Worm (Caenorhabditis elegans) whole organism, L1 larva: ENCODE results near the gene msp-50.
A peak's percentile ranks its signal among the peaks of the same experiment; 100 is the strongest.

Experiments
- C16A3.4 ChIP-seq: fragments of 150-350 bp; optimal IDR thresholded peaks from 2 replicates; lab custom pipeline; 2014; ENCODE audit warnings: missing biosample characterization, missing genetic modification characterization
- C34B4.2 ChIP-seq: sonication (generic microtip); optimal IDR thresholded peaks from 2 replicates; lab custom pipeline; 2017; ENCODE audit warnings: mild to moderate bottlenecking, missing genetic modification characterization, missing compliant biosample characterization
- F16B12.6 ChIP-seq: fragments of 150-350 bp; optimal IDR thresholded peaks from 2 replicates; lab custom pipeline; 2014; ENCODE audit warnings: missing biosample characterization, missing genetic modification characterization
- aha-1 ChIP-seq: fragments of 150-350 bp; optimal IDR thresholded peaks from 2 replicates; lab custom pipeline; 2014; ENCODE audit warnings: missing biosample characterization, missing genetic modification characterization
- alr-1 ChIP-seq: fragments of 200-800 bp; sonication (Bioruptor generic); optimal IDR thresholded peaks from 2 replicates; lab custom pipeline; 2018; ENCODE audit warnings: borderline replicate concordance, mild to moderate bottlenecking, missing genetic modification characterization, missing compliant biosample characterization
- blmp-1 ChIP-seq: fragments of 150-350 bp; optimal IDR thresholded peaks from 2 replicates; lab custom pipeline; 2014; ENCODE audit warnings: missing biosample characterization, missing genetic modification characterization
- ceh-63 ChIP-seq: fragments of 200-800 bp; sonication (Bioruptor generic); optimal IDR thresholded peaks from 2 replicates; lab custom pipeline; 2018; ENCODE audit warnings: mild to moderate bottlenecking, missing genetic modification characterization, missing compliant biosample characterization
- ceh-8 ChIP-seq: fragments of 200-800 bp; sonication (Bioruptor generic); optimal IDR thresholded peaks from 2 replicates; lab custom pipeline; 2018; ENCODE audit warnings: mild to moderate bottlenecking, missing genetic modification characterization, moderate library complexity, missing compliant biosample characterization
- ceh-82 ChIP-seq, 3 experiments: fragments of 150-350 bp in 1 of 3; sonication (generic microtip) in 2 of 3; optimal IDR thresholded peaks; 2 replicates each; lab custom pipeline; 2014 to 2017; ENCODE audit warnings: missing biosample characterization in 3 of 3, missing genetic modification characterization in 3 of 3
- dsc-1 ChIP-seq: sonication (generic microtip); optimal IDR thresholded peaks from 2 replicates; lab custom pipeline; 2016; ENCODE audit warnings: mild to moderate bottlenecking, missing genetic modification characterization, missing compliant biosample characterization
- elt-2 ChIP-seq: sonication (generic microtip); optimal IDR thresholded peaks from 2 replicates; lab custom pipeline; 2016; ENCODE audit warnings: missing genetic modification characterization, mild to moderate bottlenecking, inconsistent platforms, missing compliant biosample characterization, missing genetic modification reagents
- elt-3 ChIP-seq, 6 experiments: fragments of 150-350 bp in 1 of 6; sonication (generic microtip); optimal IDR thresholded peaks; 2 replicates each; lab custom pipeline; 2017 to 2018; ENCODE audit warnings: missing biosample characterization in 6 of 6, missing genetic modification characterization in 6 of 6, inconsistent platforms in 1 of 6
- fkh-10 ChIP-seq: sonication (generic microtip); optimal IDR thresholded peaks from 2 replicates; lab custom pipeline; 2017; ENCODE audit warnings: missing biosample characterization, missing genetic modification reagents, missing genetic modification characterization
- fkh-4 ChIP-seq: sonication (generic microtip); optimal IDR thresholded peaks from 2 replicates; lab custom pipeline; 2016; ENCODE audit warnings: missing compliant biosample characterization, missing genetic modification characterization, borderline replicate concordance
- fkh-8 ChIP-seq: sonication (generic microtip); optimal IDR thresholded peaks from 2 replicates; lab custom pipeline; 2016; ENCODE audit warnings: mild to moderate bottlenecking, missing genetic modification characterization, missing compliant biosample characterization
- grh-1 ChIP-seq: fragments of 200-800 bp; sonication (Bioruptor generic); IDR thresholded peaks from 2 replicates; pipeline ENCODE4 v1.3.6; 2022; ENCODE audit warnings: missing genetic modification reagents, missing genetic modification characterization, missing compliant biosample characterization
- hlh-17 ChIP-seq: fragments of 200-800 bp; sonication (Bioruptor generic); optimal IDR thresholded peaks from 2 replicates; lab custom pipeline; 2018; ENCODE audit warnings: missing genetic modification characterization, mild to moderate bottlenecking, missing compliant biosample characterization, moderate library complexity, borderline replicate concordance
- hlh-4 ChIP-seq: sonication (generic microtip); optimal IDR thresholded peaks from 2 replicates; lab custom pipeline; 2016; ENCODE audit warnings: mild to moderate bottlenecking, missing genetic modification characterization, missing compliant biosample characterization
- hpl-2 ChIP-seq: fragments of 150-350 bp; optimal IDR thresholded peaks from 2 replicates; lab custom pipeline; 2014; ENCODE audit warnings: missing biosample characterization, missing genetic modification reagents, missing genetic modification characterization
- irx-1 ChIP-seq: sonication (generic microtip); optimal IDR thresholded peaks from 2 replicates; lab custom pipeline; 2016; ENCODE audit warnings: missing genetic modification characterization, missing compliant biosample characterization
- lin-13 ChIP-seq: fragments of 150-350 bp; optimal IDR thresholded peaks from 2 replicates; lab custom pipeline; 2014; ENCODE audit warnings: missing biosample characterization, missing genetic modification reagents, missing genetic modification characterization
- lin-14 ChIP-seq: fragments of 200-800 bp; sonication (Bioruptor generic); optimal IDR thresholded peaks from 2 replicates; lab custom pipeline; 2018; ENCODE audit warnings: mild to moderate bottlenecking, missing genetic modification characterization, moderate library complexity, missing compliant biosample characterization
- lin-15B ChIP-seq: fragments of 150-350 bp; sonication (generic microtip); optimal IDR thresholded peaks from 3 replicates; lab custom pipeline; 2014; ENCODE audit warnings: missing biosample characterization, missing genetic modification characterization
- lin-35 ChIP-seq, 2 experiments: fragments of 150-350 bp; optimal IDR thresholded peaks; 2 replicates each; lab custom pipeline; 2014; ENCODE audit warnings: missing biosample characterization in 2 of 2, missing genetic modification characterization in 2 of 2, missing genetic modification reagents in 2 of 2
- lir-3 ChIP-seq: sonication (generic microtip); optimal IDR thresholded peaks from 2 replicates; lab custom pipeline; 2016; ENCODE audit warnings: mild to moderate bottlenecking, missing genetic modification characterization, moderate library complexity, missing compliant biosample characterization; ENCODE audit not compliant: poor library complexity
- lsy-2 ChIP-seq, 2 experiments: fragments of 150-350 bp; optimal IDR thresholded peaks; 2 replicates each; lab custom pipeline; 2014; ENCODE audit warnings: missing biosample characterization in 2 of 2, missing genetic modification characterization in 2 of 2
- mab-9 ChIP-seq: fragments of 200-800 bp; sonication (Bioruptor generic); IDR thresholded peaks from 2 replicates; pipeline ENCODE4 v1.3.6; 2022; ENCODE audit warnings: missing genetic modification reagents, missing genetic modification characterization, missing compliant biosample characterization
- mdl-1 ChIP-seq, 2 experiments: fragments of 150-350 bp; optimal IDR thresholded peaks; 2 replicates each; lab custom pipeline; 2014 to 2017; ENCODE audit warnings: missing biosample characterization in 2 of 2, missing genetic modification characterization in 2 of 2, inconsistent platforms in 1 of 2
- mef-2 ChIP-seq: fragments of 150-350 bp; optimal IDR thresholded peaks from 2 replicates; lab custom pipeline; 2014; ENCODE audit warnings: missing biosample characterization, missing genetic modification characterization
- nhr-11 ChIP-seq: fragments of 150-350 bp; optimal IDR thresholded peaks from 2 replicates; lab custom pipeline; 2014; ENCODE audit warnings: missing biosample characterization, missing genetic modification characterization
- nhr-12 ChIP-seq: sonication (generic microtip); optimal IDR thresholded peaks from 2 replicates; lab custom pipeline; 2017; ENCODE audit warnings: missing biosample characterization, missing genetic modification characterization
- nhr-20 ChIP-seq: sonication (generic microtip); optimal IDR thresholded peaks from 2 replicates; lab custom pipeline; 2016; ENCODE audit warnings: mild to moderate bottlenecking, missing genetic modification characterization, missing compliant biosample characterization
- nhr-237 ChIP-seq: fragments of 150-350 bp; optimal IDR thresholded peaks from 2 replicates; lab custom pipeline; 2014; ENCODE audit warnings: missing biosample characterization, missing genetic modification characterization
- nhr-28 ChIP-seq: fragments of 150-350 bp; optimal IDR thresholded peaks from 2 replicates; lab custom pipeline; 2014; ENCODE audit warnings: missing biosample characterization, missing genetic modification characterization
- nhr-47 ChIP-seq: sonication (generic microtip); optimal IDR thresholded peaks from 2 replicates; lab custom pipeline; 2016; ENCODE audit warnings: mild to moderate bottlenecking, missing genetic modification characterization, moderate library complexity, missing compliant biosample characterization
- nhr-76 ChIP-seq: sonication (generic microtip); optimal IDR thresholded peaks from 2 replicates; lab custom pipeline; 2017; ENCODE audit warnings: missing biosample characterization, missing genetic modification characterization
- nhr-77 ChIP-seq: fragments of 150-350 bp; optimal IDR thresholded peaks from 2 replicates; lab custom pipeline; 2014; ENCODE audit warnings: missing biosample characterization, missing genetic modification characterization
- nhr-84 ChIP-seq: sonication (generic microtip); optimal IDR thresholded peaks from 2 replicates; lab custom pipeline; 2017; ENCODE audit warnings: missing biosample characterization, missing genetic modification characterization
- nhr-85 ChIP-seq: sonication (generic microtip); peaks from one replicate; lab custom pipeline; 2016; ENCODE audit warnings: missing genetic modification characterization, inconsistent platforms, missing compliant biosample characterization
- pag-3 ChIP-seq: sonication (generic microtip); optimal IDR thresholded peaks from 2 replicates; lab custom pipeline; 2017; ENCODE audit warnings: missing genetic modification characterization, mild to moderate bottlenecking, missing compliant biosample characterization, antibody characterized with exemption, borderline replicate concordance; ENCODE audit not compliant: insufficient read depth
- pax-3 ChIP-seq: fragments of 200-800 bp; sonication (Bioruptor generic); optimal IDR thresholded peaks from 2 replicates; lab custom pipeline; 2018; ENCODE audit warnings: mild to moderate bottlenecking, missing genetic modification characterization, moderate library complexity, missing compliant biosample characterization
- skn-1 ChIP-seq: fragments of 150-350 bp; optimal IDR thresholded peaks from 2 replicates; lab custom pipeline; 2014; ENCODE audit warnings: missing biosample characterization, missing genetic modification characterization
- snu-23 ChIP-seq: sonication (generic microtip); optimal IDR thresholded peaks from 2 replicates; lab custom pipeline; 2016; ENCODE audit warnings: missing genetic modification characterization, missing compliant biosample characterization
- sptf-1 ChIP-seq: fragments of 150-350 bp; optimal IDR thresholded peaks from 2 replicates; lab custom pipeline; 2014; ENCODE audit warnings: missing biosample characterization, missing genetic modification characterization
- sup-37 ChIP-seq: fragments of 200-800 bp; sonication (Bioruptor generic); optimal IDR thresholded peaks from 2 replicates; lab custom pipeline; 2018; ENCODE audit warnings: mild to moderate bottlenecking, missing genetic modification characterization, missing compliant biosample characterization
- tbx-2 ChIP-seq: sonication (generic microtip); optimal IDR thresholded peaks from 2 replicates; lab custom pipeline; 2016; ENCODE audit warnings: missing genetic modification characterization, missing compliant biosample characterization
- unc-130 ChIP-seq: fragments of 150-350 bp; optimal IDR thresholded peaks from 2 replicates; lab custom pipeline; 2017; ENCODE audit warnings: missing biosample characterization, missing genetic modification characterization, inconsistent platforms
- unc-62 ChIP-seq: fragments of 150-350 bp; optimal IDR thresholded peaks from 2 replicates; lab custom pipeline; 2014; ENCODE audit warnings: missing biosample characterization, missing genetic modification reagents, missing genetic modification characterization
- unc-86 ChIP-seq: sonication (generic microtip); optimal IDR thresholded peaks from 2 replicates; lab custom pipeline; 2016; ENCODE audit warnings: missing genetic modification characterization, missing compliant biosample characterization
- vab-15 ChIP-seq: sonication (generic microtip); optimal IDR thresholded peaks from 2 replicates; lab custom pipeline; 2017; ENCODE audit warnings: missing genotype, mild to moderate bottlenecking, missing genetic modification characterization, missing compliant biosample characterization
- xbp-1 ChIP-seq: sonication (generic microtip); optimal IDR thresholded peaks from 2 replicates; lab custom pipeline; 2016; ENCODE audit warnings: missing genetic modification characterization, missing compliant biosample characterization
- zip-4 ChIP-seq: fragments of 200-800 bp; sonication (Bioruptor generic); optimal IDR thresholded peaks from 2 replicates; lab custom pipeline; 2018; ENCODE audit warnings: mild to moderate bottlenecking, missing genetic modification characterization, moderate library complexity, missing compliant biosample characterization
- ztf-11 ChIP-seq, 2 experiments: sonication (generic microtip); optimal IDR thresholded peaks; 2 replicates each; lab custom pipeline; 2016 to 2017; ENCODE audit warnings: missing genetic modification characterization in 2 of 2, missing biosample characterization in 1 of 2, missing compliant biosample characterization in 1 of 2

msp-50 gene

ce11 chrII:5237699-5238098, 38.1 kb downstream of the msp-50 start (continued):
- peak; percentile 13 for TF ChIP-seq skn-1
- no peak for TF ChIP-seq C16A3.4 (tag; lab: Kevin White, UChicago)
- TF ChIP-seq nhr-85 = no peak
- TF ChIP-seq pag-3 (tag; lab: Kevin White, UChicago) = no peak
- no peak for TF ChIP-seq vab-15 (tag; lab: Kevin White, UChicago)
- TF ChIP-seq tbx-2 (tag; lab: Kevin White, UChicago) = no peak
- TF ChIP-seq ceh-82 (tag; optimal IDR thresholded peaks at IDR 0.05; lab: Kevin White, UChicago) = no peak
- TF ChIP-seq hlh-4 (tag; lab: Kevin White, UChicago) = no peak
- no peak for TF ChIP-seq dsc-1 (tag; lab: Kevin White, UChicago)
- no peak for TF ChIP-seq nhr-84
- no peak for TF ChIP-seq grh-1 (GFP tag; lab: Robert Waterston, UW)
- TF ChIP-seq F16B12.6 = no peak
- no peak for TF ChIP-seq mab-9 (GFP tag; lab: Robert Waterston, UW)
- no peak for TF ChIP-seq C34B4.2 (tag; lab: Kevin White, UChicago)
- TF ChIP-seq unc-62 = no peak
- no peak for TF ChIP-seq nhr-12 (tag; lab: Kevin White, UChicago)
- peak; percentile 21 for TF ChIP-seq nhr-20 (tag; lab: Kevin White, UChicago)
- no peak for TF ChIP-seq lin-14 (GFP tag; lab: Kevin White, UChicago)
- TF ChIP-seq lin-15B (tag; lab: Kevin White, UChicago) = no peak
- TF ChIP-seq nhr-77 (tag; lab: Kevin White, UChicago) = no peak
- no peak for TF ChIP-seq unc-130 (tag; lab: Kevin White, UChicago)
- no peak for TF ChIP-seq nhr-11
- TF ChIP-seq ztf-11 (tag; optimal IDR thresholded peaks at IDR 0.05; lab: Kevin White, UChicago) = no peak
- TF ChIP-seq nhr-28 (tag; lab: Kevin White, UChicago) = no peak
- peak; percentile 45 for TF ChIP-seq snu-23 (GFP tag; lab: Kevin White, UChicago)
- TF ChIP-seq blmp-1 (tag; lab: Kevin White, UChicago) = no peak
- no peak for TF ChIP-seq ceh-8 (GFP tag; lab: Kevin White, UChicago)
- TF ChIP-seq mdl-1 (tag; optimal IDR thresholded peaks at IDR 0.05; lab: Kevin White, UChicago) = peak in 1 of 2 experiments; percentile 27
- no peak for TF ChIP-seq hpl-2 (GFP tag; lab: Kevin White, UChicago)
- TF ChIP-seq lin-13 (GFP tag; lab: Kevin White, UChicago) = no peak
- no peak for TF ChIP-seq mef-2 (tag; lab: Kevin White, UChicago)
- TF ChIP-seq fkh-4 (tag; lab: Kevin White, UChicago) = no peak
- no peak for TF ChIP-seq sptf-1 (tag; lab: Kevin White, UChicago)
- no peak for TF ChIP-seq sup-37 (GFP tag; lab: Kevin White, UChicago)
- no peak for TF ChIP-seq nhr-76 (tag; lab: Kevin White, UChicago)
- TF ChIP-seq nhr-237 = no peak
- no peak for TF ChIP-seq hlh-17
- no peak for TF ChIP-seq aha-1 (tag; lab: Kevin White, UChicago)
- TF ChIP-seq fkh-10 (GFP tag; lab: Kevin White, UChicago) = no peak
- TF ChIP-seq fkh-8 (tag; lab: Kevin White, UChicago) = no peak
- no peak for TF ChIP-seq unc-86 (tag; lab: Kevin White, UChicago)
- no peak for TF ChIP-seq zip-4
- no peak for TF ChIP-seq lir-3 (tag; lab: Kevin White, UChicago)
- TF ChIP-seq elt-3 (tag; optimal IDR thresholded peaks at IDR 0.05; lab: Kevin White, UChicago) = no peak
- peak; percentile 24 for TF ChIP-seq elt-2 (tag; lab: Kevin White, UChicago)
- TF ChIP-seq pax-3 (tag; lab: Kevin White, UChicago) = no peak
- TF ChIP-seq lin-35 (GFP tag; optimal IDR thresholded peaks at IDR 0.05; lab: Kevin White, UChicago) = peak in 1 of 2 experiments; percentile 61
- TF ChIP-seq ceh-63 (GFP tag; lab: Kevin White, UChicago) = no peak
- peak in 1 of 2 experiments; percentile 21 for TF ChIP-seq lsy-2 (tag; optimal IDR thresholded peaks at IDR 0.05; lab: Kevin White, UChicago)
- TF ChIP-seq xbp-1 = no peak
- no peak for TF ChIP-seq irx-1 (tag; lab: Kevin White, UChicago)
- TF ChIP-seq nhr-47 (tag; lab: Kevin White, UChicago) = peak; percentile 35
- TF ChIP-seq alr-1 (tag; lab: Kevin White, UChicago) = no peak
